Worm (Caenorhabditis elegans) whole organism, young adult: Measurements from ENCODE around the gene unc-70.

ENCODE experiments used
- B0336.3 ChIP-seq: fragments of 200-800 bp; sonication (Bioruptor generic); IDR thresholded peaks from 2 replicates; pipeline ENCODE4 v1.3.6; 2022; ENCODE audit warnings: missing genetic modification characterization, missing compliant biosample characterization
- F22D6.2 ChIP-seq: sonication (generic microtip); optimal IDR thresholded peaks from 2 replicates; lab custom pipeline; 2016; ENCODE audit warnings: mild to moderate bottlenecking, missing genetic modification characterization, missing compliant biosample characterization
- F57A8.1 ChIP-seq: fragments of 200-800 bp; sonication (Bioruptor generic); optimal IDR thresholded peaks from 2 replicates; lab custom pipeline; 2018; ENCODE audit warnings: mild to moderate bottlenecking, missing genetic modification characterization, moderate library complexity, missing compliant biosample characterization
- akir-1 ChIP-seq: fragments of 200-800 bp; sonication (Bioruptor generic); optimal IDR thresholded peaks from 2 replicates; lab custom pipeline; 2018; ENCODE audit warnings: mild to moderate bottlenecking, missing genetic modification characterization, moderate library complexity, missing compliant biosample characterization
- attf-6 ChIP-seq: fragments of 200-800 bp; sonication (Bioruptor generic); IDR thresholded peaks from 2 replicates; pipeline ENCODE4 v1.3.6; 2022; ENCODE audit warnings: missing genetic modification reagents, missing genetic modification characterization, missing compliant biosample characterization
- cebp-1 ChIP-seq, 2 experiments: fragments of 200-800 bp in 1 of 2; sonication (Bioruptor generic) in 1 of 2; sonication (generic microtip) in 1 of 2; IDR thresholded peaks in 1 of 2; optimal IDR thresholded peaks in 1 of 2; 2 replicates each; pipeline versions ENCODE4 v1.3.6 to Lab custom; 2017 to 2022; ENCODE audit warnings: missing compliant biosample characterization in 2 of 2, missing genetic modification characterization in 2 of 2, mild to moderate bottlenecking in 1 of 2, missing genetic modification reagents in 1 of 2, moderate library complexity in 1 of 2
- cebp-2 ChIP-seq: fragments of 200-800 bp; sonication (Bioruptor generic); IDR thresholded peaks from 2 replicates; pipeline ENCODE4 v1.3.6; 2022; ENCODE audit warnings: missing genetic modification characterization, missing compliant biosample characterization
- ceh-100 ChIP-seq: fragments of 200-800 bp; sonication (Bioruptor generic); IDR thresholded peaks from 2 replicates; pipeline ENCODE4 v1.3.6; 2022; ENCODE audit warnings: missing genetic modification reagents, missing genetic modification characterization, missing compliant biosample characterization
- ceh-27 ChIP-seq: fragments of 200-800 bp; sonication (Bioruptor generic); optimal IDR thresholded peaks from 2 replicates; lab custom pipeline; 2018; ENCODE audit warnings: mild to moderate bottlenecking, missing genetic modification characterization, moderate library complexity, missing compliant biosample characterization
- chd-7 ChIP-seq: sonication (generic microtip); optimal IDR thresholded peaks from 2 replicates; lab custom pipeline; 2016; ENCODE audit warnings: mild to moderate bottlenecking, missing genetic modification characterization, moderate library complexity, missing compliant biosample characterization
- dox-1 ChIP-seq: fragments of 200-800 bp; sonication (Bioruptor generic); IDR thresholded peaks from 2 replicates; pipeline ENCODE4 v1.3.6; 2022; ENCODE audit warnings: missing genetic modification reagents, missing genetic modification characterization, missing compliant biosample characterization
- dpff-1 ChIP-seq: sonication (generic microtip); optimal IDR thresholded peaks from 2 replicates; lab custom pipeline; 2017; ENCODE audit warnings: mild to moderate bottlenecking, missing genetic modification characterization, missing compliant biosample characterization
- efl-1 ChIP-seq: fragments of 150-350 bp; optimal IDR thresholded peaks from 2 replicates; lab custom pipeline; 2014; ENCODE audit warnings: missing biosample characterization, missing genetic modification reagents, missing genetic modification characterization
- egrh-3 ChIP-seq: fragments of 200-800 bp; sonication (Bioruptor generic); IDR thresholded peaks from 2 replicates; pipeline ENCODE4 v1.3.6; 2022; ENCODE audit warnings: missing genetic modification reagents, missing genetic modification characterization, missing compliant biosample characterization
- ets-4 ChIP-seq: fragments of 200-800 bp; sonication (Bioruptor generic); optimal IDR thresholded peaks from 2 replicates; lab custom pipeline; 2018; ENCODE audit warnings: mild to moderate bottlenecking, missing genetic modification characterization, missing compliant biosample characterization
- fkh-3 ChIP-seq: sonication (generic microtip); optimal IDR thresholded peaks from 2 replicates; lab custom pipeline; 2016; ENCODE audit warnings: mild to moderate bottlenecking, missing genetic modification characterization, missing compliant biosample characterization
- lin-26 ChIP-seq: fragments of 200-800 bp; sonication (Bioruptor generic); IDR thresholded peaks from 2 replicates; pipeline ENCODE4 v1.3.6; 2022; ENCODE audit warnings: missing genetic modification reagents, missing genetic modification characterization, missing compliant biosample characterization
- lin-35 ChIP-seq, 3 experiments: fragments of 150-350 bp in 2 of 3; sonication (generic microtip) in 1 of 3; optimal IDR thresholded peaks; 2 replicates each; lab custom pipeline; 2014 to 2018; ENCODE audit warnings: missing biosample characterization in 3 of 3, missing genetic modification characterization in 3 of 3, missing genetic modification reagents in 3 of 3
- lin-54 ChIP-seq: fragments of 200-800 bp; sonication (Bioruptor generic); optimal IDR thresholded peaks from 2 replicates; lab custom pipeline; 2018; ENCODE audit warnings: mild to moderate bottlenecking, missing genetic modification characterization, missing compliant biosample characterization
- lir-1 ChIP-seq: fragments of 200-800 bp; sonication (Bioruptor generic); conservative IDR thresholded peaks from 2 replicates; pipeline ENCODE4 v1.3.6; 2022; ENCODE audit warnings: missing genetic modification reagents, missing genetic modification characterization, missing compliant biosample characterization
- lsy-27 ChIP-seq: sonication (generic microtip); optimal IDR thresholded peaks from 2 replicates; lab custom pipeline; 2017; ENCODE audit warnings: missing genetic modification characterization, mild to moderate bottlenecking, missing compliant biosample characterization, antibody characterized with exemption, missing genotype, borderline replicate concordance; ENCODE audit not compliant: insufficient read depth
- madf-3 ChIP-seq: fragments of 200-800 bp; sonication (Bioruptor generic); IDR thresholded peaks from 2 replicates; pipeline ENCODE4 v1.3.6; 2022; ENCODE audit warnings: missing genetic modification reagents, missing genetic modification characterization, missing compliant biosample characterization
- madf-6 ChIP-seq: fragments of 200-800 bp; sonication (Bioruptor generic); IDR thresholded peaks from 2 replicates; pipeline ENCODE4 v1.3.6; 2022; ENCODE audit warnings: missing genetic modification reagents, missing genetic modification characterization, missing compliant biosample characterization
- mel-28 ChIP-seq: sonication (generic microtip); optimal IDR thresholded peaks from 2 replicates; lab custom pipeline; 2016; ENCODE audit warnings: borderline replicate concordance, mild to moderate bottlenecking, missing genetic modification characterization, missing compliant biosample characterization
- nhr-80 ChIP-seq: sonication (generic microtip); optimal IDR thresholded peaks from 2 replicates; lab custom pipeline; 2016; ENCODE audit warnings: missing genetic modification characterization, missing compliant biosample characterization
- rec-8 ChIP-seq, 2 experiments: sonication (generic microtip); optimal IDR thresholded peaks; 2 replicates each; lab custom pipeline; 2016; ENCODE audit warnings: mild to moderate bottlenecking in 2 of 2, missing genetic modification characterization in 2 of 2, missing genetic modification reagents in 2 of 2, missing genotype in 2 of 2, missing biosample characterization in 1 of 2, missing compliant biosample characterization in 1 of 2, moderate library complexity in 1 of 2
- snpc-3.4 ChIP-seq: sonication (generic microtip); optimal IDR thresholded peaks from 2 replicates; lab custom pipeline; 2017; ENCODE audit warnings: missing genetic modification characterization, mild to moderate bottlenecking, missing compliant biosample characterization, antibody characterized with exemption, moderate library complexity, missing genotype, missing genetic modification reagents
- snpc-4 ChIP-seq, 5 experiments: fragments of 150-350 bp in 1 of 5; sonication (generic microtip) in 4 of 5; optimal IDR thresholded peaks; 2 replicates each; lab custom pipeline; 2014 to 2018; ENCODE audit warnings: missing genetic modification characterization in 5 of 5, missing biosample characterization in 3 of 5, antibody characterized with exemption in 2 of 5, mild to moderate bottlenecking in 2 of 5, missing compliant biosample characterization in 2 of 5, missing genotype in 2 of 5, moderate library complexity in 2 of 5, missing genetic modification reagents in 1 of 5
- somi-1 ChIP-seq: fragments of 200-800 bp; sonication (Bioruptor generic); optimal IDR thresholded peaks from 2 replicates; lab custom pipeline; 2018; ENCODE audit warnings: mild to moderate bottlenecking, missing genetic modification characterization, missing compliant biosample characterization
- tbx-9 ChIP-seq: sonication (generic microtip); optimal IDR thresholded peaks from 2 replicates; lab custom pipeline; 2016; ENCODE audit warnings: borderline replicate concordance, missing genetic modification characterization, inconsistent platforms, missing compliant biosample characterization
- zfh-2 ChIP-seq: fragments of 200-800 bp; sonication (Bioruptor generic); conservative IDR thresholded peaks from 2 replicates; pipeline ENCODE4 v1.3.6; 2022; ENCODE audit warnings: missing genetic modification reagents, missing genetic modification characterization, missing compliant biosample characterization
- ztf-25 ChIP-seq: fragments of 200-800 bp; sonication (Bioruptor generic); IDR thresholded peaks from 2 replicates; pipeline ENCODE4 v1.3.6; 2022; ENCODE audit warnings: missing genetic modification reagents, missing genetic modification characterization, missing compliant biosample characterization
- ztf-6 ChIP-seq: fragments of 200-800 bp; sonication (Bioruptor generic); IDR thresholded peaks from 2 replicates; pipeline ENCODE4 v1.3.6; 2022; ENCODE audit warnings: missing genetic modification reagents, missing genetic modification characterization, missing compliant biosample characterization

unc-70 gene

ce11 chrV:6894778-6895177 lies 13.6 kb downstream of the unc-70 start, which contains the start of gene K11C4.2:
Gene K11C4.2 (plus strand): TSS chrV:6895078.
- no peak for TF ChIP-seq lin-35 (GFP tag; optimal IDR thresholded peaks at IDR 0.05; lab: Kevin White, UChicago)
- TF ChIP-seq F57A8.1 (GFP tag; lab: Kevin White, UChicago): no peak
- no peak for TF ChIP-seq attf-6 (GFP tag; lab: Robert Waterston, UW)
- TF ChIP-seq zfh-2: no peak
- no peak for TF ChIP-seq akir-1 (GFP tag; lab: Kevin White, UChicago)
- no peak for TF ChIP-seq efl-1 (GFP tag; lab: Kevin White, UChicago)
- TF ChIP-seq chd-7 (tag; lab: Kevin White, UChicago): no peak
- TF ChIP-seq ets-4 (GFP tag; lab: Kevin White, UChicago): no peak
- no peak for TF ChIP-seq F22D6.2 (tag; lab: Kevin White, UChicago)
- no peak for TF ChIP-seq lin-54

- TF ChIP-seq snpc-4 (GFP tag; optimal IDR thresholded peaks at IDR 0.05; lab: Kevin White, UChicago) (no peak), snpc-4 (tag; optimal IDR thresholded peaks at IDR 0.05; lab: Kevin White, UChicago) (no peak), B0336.3 (no peak)
Observed at ce11 chrV:6896700-6897099, 15.6 kb downstream of the unc-70 start, which contains the start of gene K11C4.1. Gene K11C4.1 (plus strand): TSS chrV:6897000.

ce11 chrV:6900173-6900638 lies 19.1 kb downstream of the unc-70 start, which contains the start of gene odc-1:
Gene odc-1 (minus strand): TSS chrV:6900223.
- TF ChIP-seq tbx-9 (no peak), lir-1 (GFP tag; lab: Robert Waterston, UW) (no peak), snpc-3.4 (tag; lab: Kevin White, UChicago) (no peak), ztf-6 (GFP tag; lab: Robert Waterston, UW) (no peak), ceh-100 (GFP tag; lab: Robert Waterston, UW) (no peak), dox-1 (no peak), mel-28 (tag; lab: Kevin White, UChicago) (no peak), somi-1 (GFP tag; lab: Kevin White, UChicago) (no peak), lsy-27 (no peak), dpff-1 (tag; lab: Kevin White, UChicago) (no peak), cebp-1 (GFP tag; IDR thresholded peaks at IDR 0.05; lab: Robert Waterston, UW) (no peak), cebp-1 (tag; optimal IDR thresholded peaks at IDR 0.05; lab: Kevin White, UChicago) (no peak)

- TF ChIP-seq lin-26 (GFP tag; lab: Robert Waterston, UW) (no peak), madf-3 (no peak), nhr-80 (tag; lab: Kevin White, UChicago) (peak; percentile 54), egrh-3 (GFP tag; lab: Robert Waterston, UW) (no peak), F57A8.1 (GFP tag; lab: Kevin White, UChicago) (no peak)
- TF ChIP-seq, all 124 proteins: peak for 1
Observed at ce11 chrV:6900814-6901592, 19.9 kb downstream of the unc-70 start.

ce11 chrV:6901943-6902549 lies 20.9 kb downstream of the unc-70 start:
- TF ChIP-seq ceh-27: no peak
- TF ChIP-seq rec-8 (tag; optimal IDR thresholded peaks at IDR 0.05; lab: Kevin White, UChicago): no peak
- no peak for TF ChIP-seq F22D6.2 (tag; lab: Kevin White, UChicago)
- TF ChIP-seq fkh-3: no peak
- TF ChIP-seq madf-6: no peak
- TF ChIP-seq cebp-2 (GFP tag; lab: Robert Waterston, UW): no peak
- TF ChIP-seq B0336.3: no peak
- TF ChIP-seq ztf-25: no peak
- no peak for TF ChIP-seq lin-35 (GFP tag; optimal IDR thresholded peaks at IDR 0.05; lab: Kevin White, UChicago)
- no peak for TF ChIP-seq attf-6 (GFP tag; lab: Robert Waterston, UW)
